Fruit fly (Drosophila melanogaster): ENCODE measurements around the gene CG31883.

The CG31883 gene

DNA sequence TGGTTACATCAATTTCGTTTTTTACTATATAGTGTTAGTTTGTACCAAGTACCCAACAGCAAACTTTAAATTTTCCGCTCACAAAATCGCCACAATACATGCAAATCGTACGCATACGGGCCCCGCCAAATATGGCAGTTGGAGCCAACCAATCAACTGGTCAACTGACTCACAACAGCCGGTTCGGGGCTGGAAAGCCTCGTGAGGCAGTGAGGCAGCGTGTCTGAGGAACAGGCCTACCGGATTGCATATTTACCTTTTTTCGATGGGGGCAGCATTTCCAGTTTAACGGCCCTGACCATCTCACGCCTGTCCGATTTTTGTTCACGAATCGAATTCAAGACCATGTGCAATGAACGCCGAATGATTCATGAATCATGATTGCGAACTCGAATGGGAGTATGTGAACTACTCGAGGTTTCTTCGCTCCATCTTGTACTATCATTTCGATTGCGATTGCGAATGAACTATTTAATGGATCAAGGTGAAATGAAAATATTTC, 21.7 kb upstream of the CG31883 start:
- TF ChIP-seq CG12605 (GFP tag; IDR thresholded peaks at IDR 0.05) (no peak), Pif1B (GFP tag; optimal IDR thresholded peaks at IDR 0.05) (no peak), CG4496 (GFP tag; IDR thresholded peaks at IDR 0.05) (no peak), CG17806 (tag; optimal IDR thresholded peaks at IDR 0.05) (no peak), CG9948 (tag; optimal IDR thresholded peaks at IDR 0.05) (no peak), Pif1A (GFP tag; optimal IDR thresholded peaks at IDR 0.05) (no peak), D1 (tag; optimal IDR thresholded peaks at IDR 0.05) (no peak), CG10348 (GFP tag; IDR thresholded peaks at IDR 0.05) (no peak), gl (tag; optimal IDR thresholded peaks at IDR 0.05) (no peak), CG13204 (GFP tag; optimal IDR thresholded peaks at IDR 0.05) (peak; percentile 2), CG34367 (tag; optimal IDR thresholded peaks at IDR 0.05) (no peak), EcR (GFP tag; optimal IDR thresholded peaks at IDR 0.05) (peak; percentile 93), rn (GFP tag; IDR thresholded peaks at IDR 0.05) (no peak), Snoo (tag; optimal IDR thresholded peaks at IDR 0.05) (no peak), fd96Ca (GFP tag; IDR thresholded peaks at IDR 0.05) (no peak)

DNA sequence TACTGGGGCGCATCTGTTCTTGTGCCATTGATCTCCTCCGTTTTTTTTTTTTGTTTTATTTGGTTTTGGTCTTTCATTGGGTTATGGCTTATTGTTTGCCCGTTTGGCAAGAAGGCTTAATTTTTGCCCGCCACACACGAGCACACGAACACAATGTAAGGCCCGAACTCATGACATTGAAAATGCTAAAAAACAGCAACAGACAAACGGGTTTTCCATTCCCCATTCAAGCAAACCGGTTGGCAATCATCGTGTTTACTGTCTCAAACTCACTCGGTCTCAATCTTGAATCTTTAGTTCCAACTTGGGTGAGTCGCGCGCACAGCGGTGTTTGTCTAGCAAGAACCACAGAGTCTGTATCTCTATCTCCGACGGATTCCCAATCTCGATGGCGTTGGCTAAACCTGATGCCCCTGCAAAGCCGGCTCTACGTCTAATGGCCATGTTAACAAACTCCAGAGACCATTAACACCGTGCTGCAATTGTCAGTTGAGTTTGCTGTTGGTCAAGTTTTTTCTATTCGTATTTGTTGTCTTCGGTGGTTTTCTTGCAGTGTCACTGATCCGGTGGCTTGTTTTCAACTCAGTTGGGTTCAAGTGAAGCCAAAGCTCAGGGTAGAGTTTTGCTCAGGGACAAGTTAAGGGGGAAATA, 19.6 kb upstream of the CG31883 start:
- no peak for TF ChIP-seq Pif1A (GFP tag; optimal IDR thresholded peaks at IDR 0.05)
- no peak for TF ChIP-seq CG10348 (GFP tag; IDR thresholded peaks at IDR 0.05)
- no peak for TF ChIP-seq CG13204 (GFP tag; optimal IDR thresholded peaks at IDR 0.05)
- no peak for TF ChIP-seq CG12605 (GFP tag; IDR thresholded peaks at IDR 0.05)
- peak; percentile 81 for TF ChIP-seq EcR (GFP tag; optimal IDR thresholded peaks at IDR 0.05)
- peak; percentile 56; the same call in 1 of the 3 replicates for TF ChIP-seq CG4496 (GFP tag; IDR thresholded peaks at IDR 0.05)
- peak; percentile 25; the same call in 1 of the 3 replicates for TF ChIP-seq fd96Ca (GFP tag; IDR thresholded peaks at IDR 0.05)

DNA sequence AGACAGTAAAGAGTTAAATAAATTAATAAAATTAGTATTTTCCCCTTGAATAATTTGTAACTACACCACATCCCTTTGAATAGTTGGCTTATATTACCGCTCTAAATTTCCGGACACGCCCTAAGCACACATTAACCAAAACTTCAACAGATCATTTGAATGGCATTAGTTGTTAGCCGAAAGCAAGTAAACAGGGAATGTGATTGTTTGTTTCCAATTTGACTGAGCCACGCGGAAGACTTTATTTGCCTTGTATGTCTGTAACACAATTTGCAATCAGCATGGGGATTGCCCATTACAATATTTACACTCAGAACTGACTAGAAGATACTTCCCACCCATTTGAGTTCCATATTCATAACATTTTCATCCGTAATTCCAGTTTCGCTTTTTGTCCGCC, 18.7 kb upstream of the CG31883 start:
- TF ChIP-seq gl (tag; optimal IDR thresholded peaks at IDR 0.05), result no peak
- no peak for TF ChIP-seq rn (GFP tag; IDR thresholded peaks at IDR 0.05)
- TF ChIP-seq CG8159 (tag; optimal IDR thresholded peaks at IDR 0.05), result no peak
- TF ChIP-seq Pif1B (GFP tag; optimal IDR thresholded peaks at IDR 0.05), result no peak
- TF ChIP-seq CG32121 (GFP tag; IDR thresholded peaks at IDR 0.05), result no peak
- TF ChIP-seq EcR (GFP tag; optimal IDR thresholded peaks at IDR 0.05), result no peak
- no peak for TF ChIP-seq CG14655 (GFP tag; optimal IDR thresholded peaks at IDR 0.05)
- TF ChIP-seq fd96Ca (GFP tag; IDR thresholded peaks at IDR 0.05), result no peak
- no peak for TF ChIP-seq CG17806 (tag; optimal IDR thresholded peaks at IDR 0.05)
- TF ChIP-seq CG13204 (GFP tag; optimal IDR thresholded peaks at IDR 0.05), result no peak
- no peak for TF ChIP-seq CG12605 (GFP tag; IDR thresholded peaks at IDR 0.05)
- TF ChIP-seq D1 (tag; optimal IDR thresholded peaks at IDR 0.05), result no peak

DNA sequence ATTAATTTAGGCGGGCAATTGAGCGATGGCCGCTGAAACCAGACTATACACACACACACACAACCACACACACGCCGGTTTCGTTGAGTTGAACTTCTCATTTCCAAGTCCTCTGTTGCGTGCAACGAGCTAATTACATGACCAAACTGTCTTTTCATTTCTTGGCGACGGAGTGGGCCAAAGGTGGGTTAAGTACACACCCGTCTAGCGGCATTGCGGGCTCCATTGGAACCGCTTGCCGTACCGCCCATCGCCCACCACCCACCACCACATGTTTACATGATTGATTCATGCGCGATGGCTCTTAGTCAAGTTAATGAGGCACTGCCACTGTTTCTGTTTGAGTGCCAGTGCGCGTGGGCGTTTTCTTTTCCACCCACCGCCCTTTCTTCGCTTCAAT, 17.9 kb upstream of the CG31883 start:
- no peak for TF ChIP-seq CG32121 (GFP tag; IDR thresholded peaks at IDR 0.05)
- TF ChIP-seq CG14655 (GFP tag; optimal IDR thresholded peaks at IDR 0.05), result no peak
- TF ChIP-seq CG4496 (GFP tag; IDR thresholded peaks at IDR 0.05), result no peak
- TF ChIP-seq CG10348 (GFP tag; IDR thresholded peaks at IDR 0.05), result no peak
- no peak for TF ChIP-seq CG34367 (tag; optimal IDR thresholded peaks at IDR 0.05)
- no peak for TF ChIP-seq CG8159 (tag; optimal IDR thresholded peaks at IDR 0.05)
- no peak for TF ChIP-seq gl (tag; optimal IDR thresholded peaks at IDR 0.05)
- no peak for TF ChIP-seq Pif1B (GFP tag; optimal IDR thresholded peaks at IDR 0.05)

DNA sequence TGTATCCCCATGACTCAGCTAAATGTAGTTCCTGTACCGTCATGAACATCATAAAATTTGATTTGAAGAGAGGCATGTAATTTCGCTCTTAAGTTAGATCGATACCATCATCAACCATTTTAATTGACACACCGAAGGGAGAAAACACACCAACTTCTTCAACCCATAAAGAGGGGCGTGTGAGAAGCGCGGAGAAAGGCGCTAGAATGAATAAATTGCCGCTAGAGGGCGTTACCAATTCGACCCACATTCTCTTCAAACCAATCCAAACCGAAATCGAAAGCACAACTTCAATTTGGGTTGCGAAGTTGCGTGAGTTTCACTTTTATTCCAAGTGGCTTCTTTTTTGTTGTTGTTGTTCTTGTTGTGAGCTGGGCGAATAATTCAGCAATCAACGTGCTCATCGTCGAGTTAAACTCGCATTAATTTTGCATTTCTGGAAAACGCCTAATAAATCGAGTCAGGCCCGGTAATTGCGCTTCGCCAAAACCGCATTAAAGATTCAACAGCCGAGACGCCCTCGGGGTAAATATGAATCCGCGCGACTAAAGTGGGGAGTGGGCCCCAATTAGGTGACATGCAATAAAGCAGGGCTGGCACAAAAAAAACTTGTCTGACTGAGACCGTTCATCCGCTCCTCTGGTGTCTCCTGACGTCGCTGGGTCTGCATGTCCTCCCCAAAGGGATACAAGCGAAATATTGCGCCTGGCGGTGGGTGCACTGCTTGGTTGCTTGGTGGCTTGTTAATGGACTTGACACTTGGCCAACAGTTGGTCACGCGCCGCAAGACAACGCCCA, 15.7 kb upstream of the CG31883 start:
- TF ChIP-seq CG17806 (tag; optimal IDR thresholded peaks at IDR 0.05) (no peak), EcR (GFP tag; optimal IDR thresholded peaks at IDR 0.05) (peak; percentile 45), CG13204 (GFP tag; optimal IDR thresholded peaks at IDR 0.05) (peak; percentile 25)

DNA sequence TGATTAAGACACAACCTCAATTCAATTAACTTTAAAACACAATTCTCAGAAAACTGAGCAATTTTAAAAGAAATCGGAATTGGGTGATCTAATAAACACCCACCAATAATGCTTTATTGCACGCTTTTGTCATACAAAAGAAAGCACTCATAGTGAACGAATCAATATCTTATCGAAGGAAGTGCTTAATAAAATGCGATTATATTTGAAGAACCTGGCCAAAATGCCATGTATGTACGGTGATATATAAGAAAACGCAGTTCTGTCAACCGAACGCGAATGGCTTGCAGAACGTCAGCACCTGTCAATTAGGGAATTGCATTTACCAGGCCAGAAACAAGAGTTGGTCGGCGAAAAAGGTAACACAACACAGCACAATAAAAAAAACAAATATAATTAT, 14.5 kb upstream of the CG31883 start:
- TF ChIP-seq CG15710 (tag; optimal IDR thresholded peaks at IDR 0.05) (no peak), CG14655 (GFP tag; optimal IDR thresholded peaks at IDR 0.05) (no peak), CG13204 (GFP tag; optimal IDR thresholded peaks at IDR 0.05) (no peak), gl (tag; optimal IDR thresholded peaks at IDR 0.05) (no peak), CG32121 (GFP tag; IDR thresholded peaks at IDR 0.05) (no peak), D1 (tag; optimal IDR thresholded peaks at IDR 0.05) (no peak), EcR (GFP tag; optimal IDR thresholded peaks at IDR 0.05) (no peak), CG9948 (tag; optimal IDR thresholded peaks at IDR 0.05) (no peak), Snoo (tag; optimal IDR thresholded peaks at IDR 0.05) (no peak), CG10348 (GFP tag; IDR thresholded peaks at IDR 0.05) (no peak), Pif1A (GFP tag; optimal IDR thresholded peaks at IDR 0.05) (no peak), Pif1B (GFP tag; optimal IDR thresholded peaks at IDR 0.05) (no peak), CG34367 (tag; optimal IDR thresholded peaks at IDR 0.05) (no peak), CG8301 (tag; optimal IDR thresholded peaks at IDR 0.05) (no peak), rn (GFP tag; IDR thresholded peaks at IDR 0.05) (no peak), fd96Ca (GFP tag; IDR thresholded peaks at IDR 0.05) (no peak), CG8159 (tag; optimal IDR thresholded peaks at IDR 0.05) (no peak), CG17806 (tag; optimal IDR thresholded peaks at IDR 0.05) (no peak), Ets98B (GFP tag; IDR thresholded peaks at IDR 0.05) (no peak)
